Worm (Caenorhabditis elegans) whole organism, young adult: ENCODE data around the gene T12A2.3.

Experiments
- F33H1.4 ChIP-seq: fragments of 200-800 bp; sonication (Bioruptor generic); IDR thresholded peaks from 2 replicates; pipeline ENCODE4 v1.3.6; 2022; ENCODE audit warnings: missing genetic modification reagents, missing genetic modification characterization, missing compliant biosample characterization
- F57A8.1 ChIP-seq: fragments of 200-800 bp; sonication (Bioruptor generic); optimal IDR thresholded peaks from 2 replicates; lab custom pipeline; 2018; ENCODE audit warnings: mild to moderate bottlenecking, missing genetic modification characterization, moderate library complexity, missing compliant biosample characterization
- K12H6.12 ChIP-seq: fragments of 200-800 bp; sonication (Bioruptor generic); optimal IDR thresholded peaks from 2 replicates; lab custom pipeline; 2018; ENCODE audit warnings: mild to moderate bottlenecking, missing genetic modification characterization, missing compliant biosample characterization
- Y53F4B.3 ChIP-seq: fragments of 200-800 bp; sonication (Bioruptor generic); IDR thresholded peaks from 2 replicates; pipeline ENCODE4 v1.3.6; 2022; ENCODE audit warnings: missing genetic modification reagents, missing genetic modification characterization, missing compliant biosample characterization
- Y79H2A.3 ChIP-seq: fragments of 200-800 bp; sonication (Bioruptor generic); conservative IDR thresholded peaks from 2 replicates; pipeline ENCODE4 v1.3.6; 2022; ENCODE audit warnings: missing genetic modification reagents, missing genetic modification characterization, missing compliant biosample characterization
- Y95B8A.8 ChIP-seq: fragments of 200-800 bp; sonication (Bioruptor generic); IDR thresholded peaks from 2 replicates; pipeline ENCODE4 v1.3.6; 2022; ENCODE audit warnings: missing genetic modification reagents, missing genetic modification characterization, missing compliant biosample characterization
- ama-1 ChIP-seq, 3 experiments: fragments of 150-350 bp in 1 of 3; sonication (generic microtip) in 2 of 3; optimal IDR thresholded peaks; 2 replicates each; lab custom pipeline; 2014 to 2018; ENCODE audit warnings: missing biosample characterization in 2 of 3, missing genetic modification characterization in 2 of 3, missing genetic modification reagents in 2 of 3
- atf-7 ChIP-seq: sonication (generic microtip); optimal IDR thresholded peaks from 2 replicates; lab custom pipeline; 2017; ENCODE audit warnings: mild to moderate bottlenecking, missing genetic modification characterization, missing compliant biosample characterization
- attf-5 ChIP-seq: fragments of 200-800 bp; sonication (Bioruptor generic); optimal IDR thresholded peaks from 2 replicates; lab custom pipeline; 2018; ENCODE audit warnings: mild to moderate bottlenecking, missing genetic modification characterization, missing compliant biosample characterization
- bed-1 ChIP-seq: fragments of 200-800 bp; sonication (Bioruptor generic); IDR thresholded peaks from 2 replicates; pipeline ENCODE4 v1.3.6; 2022; ENCODE audit warnings: missing genetic modification reagents, missing genetic modification characterization, missing compliant biosample characterization
- dpl-1 ChIP-seq: fragments of 150-350 bp; optimal IDR thresholded peaks from 2 replicates; lab custom pipeline; 2014; ENCODE audit warnings: missing biosample characterization, missing genetic modification reagents, missing genetic modification characterization
- efl-1 ChIP-seq: fragments of 150-350 bp; optimal IDR thresholded peaks from 2 replicates; lab custom pipeline; 2014; ENCODE audit warnings: missing biosample characterization, missing genetic modification reagents, missing genetic modification characterization
- ekl-4 ChIP-seq: fragments of 200-800 bp; sonication (Bioruptor generic); IDR thresholded peaks from 2 replicates; pipeline ENCODE4 v1.3.6; 2022; ENCODE audit warnings: missing genetic modification reagents, missing genetic modification characterization, missing compliant biosample characterization
- gei-17 ChIP-seq: fragments of 200-800 bp; sonication (Bioruptor generic); optimal IDR thresholded peaks from 2 replicates; lab custom pipeline; 2018; ENCODE audit warnings: mild to moderate bottlenecking, missing genetic modification characterization, missing compliant biosample characterization
- hmg-1.2 ChIP-seq: fragments of 200-800 bp; sonication (Bioruptor generic); IDR thresholded peaks from 2 replicates; pipeline ENCODE4 v1.3.6; 2022; ENCODE audit warnings: missing genetic modification reagents, missing genetic modification characterization, missing compliant biosample characterization
- let-526 ChIP-seq: fragments of 200-800 bp; sonication (Bioruptor generic); IDR thresholded peaks from 2 replicates; pipeline ENCODE4 v1.3.6; 2022; ENCODE audit warnings: missing genetic modification reagents, missing genetic modification characterization, missing compliant biosample characterization
- lin-35 ChIP-seq, 3 experiments: fragments of 150-350 bp in 2 of 3; sonication (generic microtip) in 1 of 3; optimal IDR thresholded peaks; 2 replicates each; lab custom pipeline; 2014 to 2018; ENCODE audit warnings: missing biosample characterization in 3 of 3, missing genetic modification characterization in 3 of 3, missing genetic modification reagents in 3 of 3
- madf-3 ChIP-seq: fragments of 200-800 bp; sonication (Bioruptor generic); IDR thresholded peaks from 2 replicates; pipeline ENCODE4 v1.3.6; 2022; ENCODE audit warnings: missing genetic modification reagents, missing genetic modification characterization, missing compliant biosample characterization
- madf-6 ChIP-seq: fragments of 200-800 bp; sonication (Bioruptor generic); IDR thresholded peaks from 2 replicates; pipeline ENCODE4 v1.3.6; 2022; ENCODE audit warnings: missing genetic modification reagents, missing genetic modification characterization, missing compliant biosample characterization
- madf-8 ChIP-seq: fragments of 200-800 bp; sonication (Bioruptor generic); conservative IDR thresholded peaks from 2 replicates; pipeline ENCODE4 v1.3.6; 2022; ENCODE audit warnings: missing genetic modification reagents, missing genetic modification characterization, missing compliant biosample characterization
- nhr-120 ChIP-seq: fragments of 200-800 bp; sonication (Bioruptor generic); IDR thresholded peaks from 2 replicates; pipeline ENCODE4 v1.3.6; 2022; ENCODE audit warnings: missing genetic modification characterization, missing compliant biosample characterization
- nhr-80 ChIP-seq: sonication (generic microtip); optimal IDR thresholded peaks from 2 replicates; lab custom pipeline; 2016; ENCODE audit warnings: missing genetic modification characterization, missing compliant biosample characterization
- pbrm-1 ChIP-seq: fragments of 200-800 bp; sonication (Bioruptor generic); IDR thresholded peaks from 2 replicates; pipeline ENCODE4 v1.3.6; 2022; ENCODE audit warnings: missing genetic modification reagents, missing genetic modification characterization, missing compliant biosample characterization
- rec-8 ChIP-seq, 2 experiments: sonication (generic microtip); optimal IDR thresholded peaks; 2 replicates each; lab custom pipeline; 2016; ENCODE audit warnings: mild to moderate bottlenecking in 2 of 2, missing genetic modification characterization in 2 of 2, missing genetic modification reagents in 2 of 2, missing genotype in 2 of 2, missing biosample characterization in 1 of 2, missing compliant biosample characterization in 1 of 2, moderate library complexity in 1 of 2
- sea-2 ChIP-seq: fragments of 200-800 bp; sonication (Bioruptor generic); IDR thresholded peaks from 2 replicates; pipeline ENCODE4 v1.3.6; 2022; ENCODE audit warnings: missing genetic modification characterization, missing compliant biosample characterization
- sptf-2 ChIP-seq: fragments of 200-800 bp; sonication (Bioruptor generic); optimal IDR thresholded peaks from 2 replicates; lab custom pipeline; 2018; ENCODE audit warnings: mild to moderate bottlenecking, missing genetic modification characterization, missing compliant biosample characterization
- tbx-9 ChIP-seq: sonication (generic microtip); optimal IDR thresholded peaks from 2 replicates; lab custom pipeline; 2016; ENCODE audit warnings: borderline replicate concordance, missing genetic modification characterization, inconsistent platforms, missing compliant biosample characterization
- xnd-1 ChIP-seq: sonication (generic microtip); optimal IDR thresholded peaks from 2 replicates; lab custom pipeline; 2016; ENCODE audit warnings: missing genotype, missing genetic modification reagents, missing genetic modification characterization, missing compliant biosample characterization
- zfh-2 ChIP-seq: fragments of 200-800 bp; sonication (Bioruptor generic); conservative IDR thresholded peaks from 2 replicates; pipeline ENCODE4 v1.3.6; 2022; ENCODE audit warnings: missing genetic modification reagents, missing genetic modification characterization, missing compliant biosample characterization
- ztf-26 ChIP-seq: sonication (generic microtip); optimal IDR thresholded peaks from 2 replicates; lab custom pipeline; 2017; ENCODE audit warnings: missing genetic modification characterization, missing compliant biosample characterization
- ztf-6 ChIP-seq: fragments of 200-800 bp; sonication (Bioruptor generic); IDR thresholded peaks from 2 replicates; pipeline ENCODE4 v1.3.6; 2022; ENCODE audit warnings: missing genetic modification reagents, missing genetic modification characterization, missing compliant biosample characterization

Gene T12A2.3

DNA sequence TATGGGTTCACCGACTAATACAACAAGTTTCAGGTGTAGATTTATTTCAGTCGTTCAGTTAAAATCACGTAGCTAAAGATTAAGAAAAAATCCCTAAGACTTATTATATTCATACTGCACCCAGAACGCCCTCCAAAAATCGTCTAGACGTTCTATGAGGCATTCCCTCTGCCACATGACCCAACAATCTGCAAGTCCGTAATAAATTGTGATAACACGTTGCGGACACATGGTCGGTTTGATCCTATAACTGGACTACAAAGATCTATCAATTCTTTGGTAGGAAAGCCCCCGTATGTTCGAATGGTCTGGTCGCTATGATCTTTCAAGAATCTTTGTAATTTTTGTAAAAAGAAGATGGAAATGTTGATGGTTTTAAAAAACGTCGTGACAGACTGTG, 24.7 kb upstream of the T12A2.3 start:
- no peak for TF ChIP-seq rec-8 (tag; optimal IDR thresholded peaks at IDR 0.05; lab: Kevin White, UChicago)
- TF ChIP-seq ekl-4 (GFP tag; lab: Robert Waterston, UW), result no peak
- no peak for TF ChIP-seq bed-1 (GFP tag; lab: Robert Waterston, UW)
- TF ChIP-seq Y53F4B.3 (GFP tag; lab: Robert Waterston, UW), result no peak
- TF ChIP-seq hmg-1.2 (GFP tag; lab: Robert Waterston, UW), result no peak
- no peak for TF ChIP-seq gei-17 (GFP tag; lab: Kevin White, UChicago)
- TF ChIP-seq ama-1 (optimal IDR thresholded peaks at IDR 0.05; lab: Kevin White, UChicago), result no peak
- TF ChIP-seq ama-1 (GFP tag; optimal IDR thresholded peaks at IDR 0.05; lab: Kevin White, UChicago), result no peak
- TF ChIP-seq attf-5 (GFP tag; lab: Kevin White, UChicago), result no peak
- TF ChIP-seq sea-2 (GFP tag; lab: Robert Waterston, UW), result no peak

DNA sequence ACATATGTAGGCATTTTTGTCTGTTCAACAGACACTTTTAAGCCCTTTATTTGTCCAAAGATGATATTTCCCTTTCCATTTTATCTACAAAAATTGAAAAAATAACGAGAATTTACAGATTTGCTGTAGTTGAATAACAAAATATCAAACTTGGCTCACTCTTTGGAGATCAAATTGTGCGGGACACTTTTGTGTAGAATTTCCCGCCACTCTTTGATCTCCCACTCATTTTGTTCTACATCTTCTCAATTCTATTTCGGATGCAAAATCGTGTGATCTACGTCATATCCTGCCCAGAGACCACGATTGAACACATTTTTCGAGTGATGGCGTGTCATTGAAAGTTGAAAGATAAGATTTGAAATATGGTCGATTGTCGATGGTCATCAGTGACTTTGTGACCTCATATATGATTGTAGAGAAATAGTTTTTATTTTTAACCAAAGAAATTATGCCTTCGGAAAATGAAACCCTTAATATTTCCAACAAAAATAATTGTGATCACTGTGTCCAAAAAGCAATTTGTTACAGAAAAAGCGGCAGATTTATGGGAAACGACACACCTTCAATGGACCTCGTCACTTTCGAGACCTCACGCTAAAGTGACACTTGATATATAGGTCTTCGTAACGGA, 23.7 kb upstream of the T12A2.3 start, which contains the start of gene hot-4:
Gene hot-4 (plus strand): TSS at position 584 of the 634 bp plus-strand sequence.
- peak; percentile 31; the same call in 1 of the 2 replicates for TF ChIP-seq madf-8 (GFP tag; lab: Robert Waterston, UW)
- peak; percentile 66 for TF ChIP-seq efl-1 (GFP tag; lab: Kevin White, UChicago)
- TF ChIP-seq dpl-1 (GFP tag; lab: Kevin White, UChicago), result peak; percentile 19
- no peak for TF ChIP-seq ztf-6 (GFP tag; lab: Robert Waterston, UW)
- TF ChIP-seq madf-6 (GFP tag; lab: Robert Waterston, UW), result peak; percentile 84
- TF ChIP-seq nhr-120 (GFP tag; lab: Robert Waterston, UW), result no peak
- peak; percentile 18; the same call in 1 of the 2 replicates for TF ChIP-seq F33H1.4 (GFP tag; lab: Robert Waterston, UW)

DNA sequence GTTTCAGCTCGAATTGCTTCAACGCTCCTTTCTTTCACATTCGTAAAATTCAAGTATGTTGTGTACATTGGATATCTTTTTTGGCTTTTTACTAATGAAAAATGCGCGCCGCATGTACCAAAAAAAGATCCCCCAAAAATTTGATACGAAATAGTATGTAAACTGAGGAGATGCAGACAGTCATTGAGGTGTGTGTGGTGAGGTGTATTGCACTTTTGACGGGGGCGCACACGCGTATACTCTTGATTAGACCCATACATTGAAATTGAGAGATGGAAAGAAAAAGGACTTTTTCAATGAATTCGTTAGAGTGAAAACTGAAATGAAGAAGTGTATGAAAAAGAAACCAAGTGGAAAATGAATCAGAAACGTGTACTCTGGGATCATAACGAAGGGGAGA, 19.2 kb upstream of the T12A2.3 start:
- no peak for TF ChIP-seq atf-7 (tag; lab: Kevin White, UChicago)
- no peak for TF ChIP-seq xnd-1 (tag; lab: Kevin White, UChicago)
- TF ChIP-seq hmg-1.2 (GFP tag; lab: Robert Waterston, UW), result peak; percentile 82

DNA sequence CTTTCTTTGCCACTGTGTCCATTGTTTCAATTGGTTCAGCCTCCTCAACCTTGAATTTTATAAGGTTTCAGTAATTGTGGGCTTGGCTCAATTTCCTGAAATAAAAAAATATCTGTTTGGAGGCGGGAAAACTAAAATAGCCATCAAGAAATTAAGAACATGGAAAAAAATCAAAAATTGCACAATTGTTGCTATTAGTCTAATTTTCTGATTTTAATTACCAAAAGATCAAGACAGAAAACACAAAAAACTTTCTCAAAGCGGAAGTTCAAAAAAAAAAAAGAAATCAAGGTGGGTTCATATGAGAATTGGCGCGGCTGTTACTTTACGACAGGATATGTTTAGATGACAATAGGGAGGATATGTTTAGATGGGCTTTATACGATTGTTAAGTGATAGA, 9.8 kb upstream of the T12A2.3 start, which contains the start of gene esyt-2:
Gene esyt-2 (minus strand): TSS at position 101 of the 400 bp plus-strand sequence.
- TF ChIP-seq sptf-2 (GFP tag; lab: Kevin White, UChicago) (no peak), F57A8.1 (no peak), pbrm-1 (GFP tag; lab: Robert Waterston, UW) (no peak), madf-8 (GFP tag; lab: Robert Waterston, UW) (no peak), tbx-9 (tag; lab: Kevin White, UChicago) (no peak), madf-6 (GFP tag; lab: Robert Waterston, UW) (no peak), zfh-2 (GFP tag; lab: Robert Waterston, UW) (no peak), Y95B8A.8 (GFP tag; lab: Robert Waterston, UW) (no peak), madf-3 (no peak), lin-35 (GFP tag; optimal IDR thresholded peaks at IDR 0.05; lab: Kevin White, UChicago) (no peak), ztf-26 (no peak), K12H6.12 (tag; lab: Kevin White, UChicago) (no peak)

DNA sequence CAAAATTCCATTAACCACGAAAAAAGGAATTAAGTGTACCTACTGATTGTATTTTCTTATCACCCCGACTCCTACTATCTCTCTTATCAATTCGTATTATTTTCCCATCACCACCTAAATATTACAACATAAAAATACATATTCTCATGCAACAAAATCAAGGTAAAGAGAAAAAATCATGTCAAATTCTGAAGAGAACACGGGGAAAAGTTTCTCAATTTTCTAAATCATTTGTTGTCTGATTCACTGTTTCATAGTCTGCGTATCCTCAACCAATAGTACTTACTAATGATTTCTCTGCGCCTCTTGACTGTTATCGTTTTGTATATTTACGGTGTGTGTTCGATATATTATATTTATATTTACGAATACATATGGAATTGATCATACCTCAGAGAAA, 8.7 kb upstream of the T12A2.3 start:
- TF ChIP-seq F33H1.4 (GFP tag; lab: Robert Waterston, UW), result no peak
- TF ChIP-seq ztf-26, result no peak
- no peak for TF ChIP-seq let-526 (GFP tag; lab: Robert Waterston, UW)
- peak; percentile 68; the same call in 1 of the 2 replicates for TF ChIP-seq hmg-1.2 (GFP tag; lab: Robert Waterston, UW)
- TF ChIP-seq nhr-80 (tag; lab: Kevin White, UChicago), result peak; percentile 68
- TF ChIP-seq Y79H2A.3 (GFP tag; lab: Robert Waterston, UW), result no peak
